Fruit fly (Drosophila melanogaster) whole organism, pupa: Measurements from ENCODE around the gene Pino.
A peak's percentile ranks its signal among the peaks of the same experiment; 100 is the strongest.

ENCODE experiments used
- CG10348 ChIP-seq: fragments of 200-800 bp; sonication (Bioruptor generic); IDR thresholded peaks from 2 replicates; pipeline ENCODE4 v1.3.6; 2022; ENCODE audit warnings: missing biosample characterization, missing genetic modification characterization
- CG12605 ChIP-seq: fragments of 200-800 bp; sonication (Bioruptor generic); IDR thresholded peaks from 2 replicates; pipeline ENCODE4 v1.3.6; 2022; ENCODE audit warnings: missing biosample characterization, missing genetic modification characterization
- CG13204 ChIP-seq: fragments of 200-800 bp; sonication (Bioruptor generic); optimal IDR thresholded peaks from 2 replicates; lab custom pipeline; 2018; ENCODE audit warnings: missing biosample characterization, mild to moderate bottlenecking, missing genetic modification characterization, moderate library complexity
- CG14655 ChIP-seq: fragments of 200-800 bp; sonication (Bioruptor generic); optimal IDR thresholded peaks from 3 replicates; lab custom pipeline; 2017; ENCODE audit warnings: mild to moderate bottlenecking, missing biosample characterization, missing genetic modification reagents, missing genetic modification characterization
- CG15710 ChIP-seq: fragments of 200-800 bp; sonication (Bioruptor generic); optimal IDR thresholded peaks from 2 replicates; lab custom pipeline; 2018; ENCODE audit warnings: missing biosample characterization, mild to moderate bottlenecking, missing genetic modification characterization, moderate library complexity
- CG17806 ChIP-seq: fragments of 200-800 bp; sonication (Bioruptor generic); optimal IDR thresholded peaks from 2 replicates; lab custom pipeline; 2018; ENCODE audit warnings: missing biosample characterization, mild to moderate bottlenecking, missing genetic modification characterization, moderate library complexity
- CG32121 ChIP-seq: fragments of 200-800 bp; sonication (Bioruptor generic); IDR thresholded peaks from 2 replicates; pipeline ENCODE4 v1.3.6; 2022; ENCODE audit warnings: missing biosample characterization, missing genetic modification characterization
- CG34367 ChIP-seq: fragments of 200-800 bp; sonication (Bioruptor generic); optimal IDR thresholded peaks from 2 replicates; lab custom pipeline; 2018; ENCODE audit warnings: missing biosample characterization, mild to moderate bottlenecking, missing genetic modification characterization
- CG4496 ChIP-seq: fragments of 200-800 bp; sonication (Bioruptor generic); IDR thresholded peaks from 3 replicates; pipeline ENCODE4 v1.3.6; 2022; ENCODE audit warnings: missing biosample characterization, missing genetic modification characterization
- CG8159 ChIP-seq: fragments of 200-800 bp; sonication (Bioruptor generic); optimal IDR thresholded peaks from 3 replicates; lab custom pipeline; 2018; ENCODE audit warnings: missing biosample characterization, mild to moderate bottlenecking, missing genetic modification characterization, moderate library complexity
- CG8301 ChIP-seq: fragments of 200-800 bp; sonication (Bioruptor generic); optimal IDR thresholded peaks from 2 replicates; lab custom pipeline; 2018; ENCODE audit warnings: missing biosample characterization, mild to moderate bottlenecking, missing genetic modification characterization
- CG9948 ChIP-seq: fragments of 200-800 bp; sonication (Bioruptor generic); optimal IDR thresholded peaks from 2 replicates; lab custom pipeline; 2018; ENCODE audit warnings: missing biosample characterization, mild to moderate bottlenecking, missing genetic modification characterization, moderate library complexity
- D1 ChIP-seq: fragments of 200-800 bp; sonication (Bioruptor generic); optimal IDR thresholded peaks from 2 replicates; lab custom pipeline; 2018; ENCODE audit warnings: missing biosample characterization, mild to moderate bottlenecking, missing genetic modification characterization, moderate library complexity
- EcR ChIP-seq: fragments of 200-800 bp; sonication (Bioruptor generic); optimal IDR thresholded peaks from 3 replicates; lab custom pipeline; 2019; ENCODE audit warnings: missing biosample characterization, missing genetic modification characterization, mild to moderate bottlenecking, moderate library complexity, missing genetic modification reagents
- Ets98B ChIP-seq: fragments of 200-800 bp; sonication (Bioruptor generic); IDR thresholded peaks from 2 replicates; pipeline ENCODE4 v1.3.6; 2022; ENCODE audit warnings: missing biosample characterization, missing genetic modification characterization
- Pif1A ChIP-seq: fragments of 200-800 bp; sonication (Bioruptor generic); optimal IDR thresholded peaks from 3 replicates; lab custom pipeline; 2016; ENCODE audit warnings: missing biosample characterization, missing genetic modification characterization
- Pif1B ChIP-seq: fragments of 200-800 bp; sonication (Bioruptor generic); optimal IDR thresholded peaks from 3 replicates; lab custom pipeline; 2016; ENCODE audit warnings: missing biosample characterization, missing genetic modification characterization
- Snoo ChIP-seq: fragments of 200-800 bp; sonication (Bioruptor generic); optimal IDR thresholded peaks from 3 replicates; lab custom pipeline; 2017; ENCODE audit warnings: missing biosample characterization, mild to moderate bottlenecking, missing genetic modification characterization, inconsistent platforms
- fd96Ca ChIP-seq: fragments of 200-800 bp; sonication (Bioruptor generic); IDR thresholded peaks from 3 replicates; pipeline ENCODE4 v1.3.6; 2022; ENCODE audit warnings: missing biosample characterization, missing genetic modification characterization
- gl ChIP-seq: fragments of 200-800 bp; sonication (Bioruptor generic); optimal IDR thresholded peaks from 2 replicates; lab custom pipeline; 2018; ENCODE audit warnings: missing biosample characterization, mild to moderate bottlenecking, missing genetic modification characterization
- rn ChIP-seq: fragments of 200-800 bp; sonication (Bioruptor generic); IDR thresholded peaks from 2 replicates; pipeline ENCODE4 v1.3.6; 2022; ENCODE audit warnings: missing biosample characterization, missing genetic modification characterization

Gene Pino

DNA sequence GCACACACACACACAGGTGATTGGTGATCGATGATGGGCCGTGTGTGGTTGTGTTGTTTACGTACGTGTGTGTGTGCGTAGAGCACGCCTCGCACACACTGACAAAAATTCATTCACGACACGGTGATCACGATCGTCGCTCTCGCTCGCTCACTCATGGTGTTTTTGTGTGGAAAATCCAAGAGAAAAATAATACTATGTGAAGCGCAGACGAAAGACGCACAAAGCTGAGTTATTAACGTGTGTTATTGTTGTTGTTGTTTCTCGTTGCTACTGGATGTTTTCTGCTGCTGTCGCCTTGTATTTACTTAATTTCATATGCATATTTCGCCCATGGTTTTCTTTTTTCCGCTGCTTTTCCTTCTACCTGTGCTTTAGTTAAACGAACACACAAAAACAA is 51.7 kb downstream of the Pino start:
- no peak for TF ChIP-seq rn (GFP tag; lab: Robert Waterston, UW)
- TF ChIP-seq CG15710 (tag; lab: Kevin White, UChicago), result no peak
- no peak for TF ChIP-seq gl
- TF ChIP-seq CG4496, result 0 out of 3 replicates have a peak, but pooled peaks have one; percentile 26
- TF ChIP-seq, all 21 proteins: peak for 1

DNA sequence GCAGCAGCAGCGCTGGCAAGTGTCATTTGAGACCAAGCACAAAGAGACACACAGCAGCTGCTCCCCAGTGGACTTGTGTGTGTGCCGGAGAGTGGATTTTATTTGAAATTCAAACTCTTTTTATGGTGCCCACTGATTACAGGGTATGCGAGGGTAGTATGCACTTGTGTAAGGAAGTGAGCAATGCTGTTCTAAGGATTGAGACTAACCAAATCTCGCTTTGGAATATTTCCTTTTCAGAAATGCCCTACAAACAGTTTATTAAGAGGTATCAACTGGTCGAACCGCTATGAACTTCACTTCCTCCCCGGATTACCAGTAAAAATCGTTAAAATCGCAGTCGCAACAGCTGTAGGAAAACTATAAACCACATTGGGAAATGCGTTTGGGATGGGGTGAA is 53.0 kb downstream of the Pino start:
- TF ChIP-seq CG8301 (peak; percentile 78), rn (GFP tag; lab: Robert Waterston, UW) (peak; percentile 67; the same call in 1 of the 2 replicates), CG9948 (tag; lab: Kevin White, UChicago) (peak; percentile 55), CG17806 (peak; percentile 37), Ets98B (GFP tag; lab: Robert Waterston, UW) (peak; percentile 90), CG14655 (no peak), CG10348 (GFP tag; lab: Robert Waterston, UW) (peak; percentile 78), CG34367 (tag; lab: Kevin White, UChicago) (peak; percentile 26), CG32121 (GFP tag; lab: Robert Waterston, UW) (peak; percentile 85), CG12605 (GFP tag; lab: Robert Waterston, UW) (peak; percentile 62; the same call in 1 of the 2 replicates), CG8159 (tag; lab: Kevin White, UChicago) (peak; percentile 22), fd96Ca (GFP tag; lab: Robert Waterston, UW) (peak; percentile 91), Snoo (peak; percentile 22), gl (no peak), CG15710 (tag; lab: Kevin White, UChicago) (peak; percentile 55), Pif1A (GFP tag; lab: Kevin White, UChicago) (no peak), CG4496 (peak; percentile 92), EcR (GFP tag; lab: Kevin White, UChicago) (no peak)

DNA sequence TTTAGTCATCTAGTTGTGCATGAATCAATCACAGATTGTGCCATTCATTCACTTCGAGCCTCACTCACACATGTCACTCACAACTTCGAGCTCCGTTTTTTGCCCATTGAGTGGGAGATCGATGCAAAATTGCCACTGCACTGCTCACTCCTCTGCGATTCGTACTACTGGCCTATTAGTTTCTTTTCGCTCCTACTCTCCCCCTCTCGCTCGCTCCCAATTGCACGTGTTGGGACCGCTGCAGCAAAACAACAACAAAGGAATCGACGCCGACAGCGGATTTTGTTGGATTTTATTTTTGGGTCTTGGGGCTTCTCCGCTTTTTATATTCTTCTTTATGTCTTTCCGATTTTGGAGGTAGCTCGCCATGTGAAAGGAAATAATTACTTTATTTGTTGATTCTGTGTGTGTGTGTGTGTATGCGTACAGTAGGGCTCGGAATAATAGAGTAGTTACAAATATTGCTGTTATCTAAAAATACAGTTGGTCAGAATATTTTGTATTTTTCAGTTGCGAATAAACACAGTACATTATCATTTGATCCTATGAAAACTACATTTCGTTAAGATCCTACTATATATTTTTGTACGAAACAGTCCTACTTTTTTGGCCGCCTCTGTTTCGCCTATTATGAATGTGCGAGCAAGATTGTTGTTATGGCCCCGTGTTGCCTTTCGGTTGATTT is 54.4 kb downstream of the Pino start:
- peak; percentile 64; the same call in 1 of the 2 replicates for TF ChIP-seq CG32121 (GFP tag; lab: Robert Waterston, UW)
- TF ChIP-seq CG14655, result peak; percentile 22
- peak; percentile 0 for TF ChIP-seq CG13204 (GFP tag; lab: Kevin White, UChicago)
- no peak for TF ChIP-seq fd96Ca (GFP tag; lab: Robert Waterston, UW)
- peak; percentile 54 for TF ChIP-seq CG8301
- no peak for TF ChIP-seq rn (GFP tag; lab: Robert Waterston, UW)
- no peak for TF ChIP-seq Pif1A (GFP tag; lab: Kevin White, UChicago)
- TF ChIP-seq CG15710 (tag; lab: Kevin White, UChicago), result no peak
- no peak for TF ChIP-seq CG34367 (tag; lab: Kevin White, UChicago)
- no peak for TF ChIP-seq gl
- TF ChIP-seq CG8159 (tag; lab: Kevin White, UChicago), result peak; percentile 10
- no peak for TF ChIP-seq Snoo
- TF ChIP-seq EcR (GFP tag; lab: Kevin White, UChicago), result no peak
- TF ChIP-seq D1 (tag; lab: Kevin White, UChicago), result no peak
- peak; percentile 52; the same call in 1 of the 2 replicates for TF ChIP-seq CG12605 (GFP tag; lab: Robert Waterston, UW)
- TF ChIP-seq CG10348 (GFP tag; lab: Robert Waterston, UW), result no peak
- peak; percentile 68; the same call in 2 of the 3 replicates for TF ChIP-seq CG4496
- peak; percentile 12 for TF ChIP-seq CG9948 (tag; lab: Kevin White, UChicago)
- TF ChIP-seq Ets98B (GFP tag; lab: Robert Waterston, UW), result peak; percentile 47

DNA sequence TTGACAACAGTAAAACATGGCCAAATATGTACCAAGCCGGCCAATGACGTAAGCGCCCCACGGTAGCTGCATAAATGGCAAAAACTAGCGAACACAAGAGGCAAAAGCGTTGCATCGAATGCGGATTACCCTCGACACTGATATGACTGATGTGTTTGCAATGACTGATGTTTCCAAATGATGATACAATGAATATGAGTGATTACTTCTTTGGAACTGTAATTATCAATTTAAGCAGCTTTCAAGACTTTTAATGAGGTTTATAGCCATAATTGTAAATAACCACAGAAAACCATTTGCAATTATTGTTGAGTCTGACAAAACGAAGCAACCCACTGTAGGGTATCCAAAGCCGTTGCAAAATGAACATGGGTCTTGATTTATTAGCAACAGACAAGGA is 55.2 kb downstream of the Pino start:
- peak; percentile 53 for TF ChIP-seq Pif1A (GFP tag; lab: Kevin White, UChicago)
- TF ChIP-seq CG8301, result peak; percentile 33
- no peak for TF ChIP-seq gl
- TF ChIP-seq CG9948 (tag; lab: Kevin White, UChicago), result no peak
- TF ChIP-seq CG13204 (GFP tag; lab: Kevin White, UChicago), result no peak
- TF ChIP-seq D1 (tag; lab: Kevin White, UChicago), result no peak
- peak; percentile 29; the same call in 1 of the 2 replicates for TF ChIP-seq Ets98B (GFP tag; lab: Robert Waterston, UW)
- TF ChIP-seq CG8159 (tag; lab: Kevin White, UChicago), result no peak
- TF ChIP-seq CG4496, result 0 out of 3 replicates have a peak, but pooled peaks have one; percentile 39
- no peak for TF ChIP-seq CG10348 (GFP tag; lab: Robert Waterston, UW)
- TF ChIP-seq EcR (GFP tag; lab: Kevin White, UChicago), result no peak
- no peak for TF ChIP-seq CG12605 (GFP tag; lab: Robert Waterston, UW)
- no peak for TF ChIP-seq CG34367 (tag; lab: Kevin White, UChicago)
- TF ChIP-seq CG15710 (tag; lab: Kevin White, UChicago), result no peak
- TF ChIP-seq Snoo, result no peak
- no peak for TF ChIP-seq Pif1B
- peak; percentile 58 for TF ChIP-seq CG32121 (GFP tag; lab: Robert Waterston, UW)
- TF ChIP-seq CG17806, result no peak
- no peak for TF ChIP-seq rn (GFP tag; lab: Robert Waterston, UW)
- peak; percentile 40 for TF ChIP-seq CG14655
- TF ChIP-seq fd96Ca (GFP tag; lab: Robert Waterston, UW), result peak; percentile 48; the same call in 2 of the 3 replicates

DNA sequence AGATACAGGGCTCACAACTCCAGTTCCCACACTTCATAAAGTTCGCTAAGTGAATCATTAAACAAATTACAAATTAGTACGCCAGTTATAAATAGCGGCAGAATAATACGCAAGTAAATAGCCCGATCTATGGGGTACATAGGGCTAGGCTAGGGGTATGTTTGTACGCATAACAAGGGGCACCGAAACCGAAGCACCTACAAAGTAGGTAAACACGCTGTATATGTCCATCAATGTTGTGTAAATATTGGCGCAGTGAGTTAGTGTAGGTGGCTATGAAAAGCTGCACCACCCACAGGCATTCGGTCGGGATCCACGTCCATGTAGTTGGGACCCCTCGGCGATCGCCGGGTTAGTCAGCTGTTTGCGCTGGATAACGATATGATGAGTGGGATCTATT is 56.6 kb downstream of the Pino start:
- peak; percentile 45 for TF ChIP-seq CG17806
- TF ChIP-seq gl, result peak; percentile 81
- TF ChIP-seq fd96Ca (GFP tag; lab: Robert Waterston, UW), result peak; percentile 87
- TF ChIP-seq CG14655, result peak; percentile 72
- TF ChIP-seq EcR (GFP tag; lab: Kevin White, UChicago), result no peak
- peak; percentile 69 for TF ChIP-seq CG34367 (tag; lab: Kevin White, UChicago)
- peak; percentile 84 for TF ChIP-seq CG4496
- peak; percentile 83 for TF ChIP-seq Pif1A (GFP tag; lab: Kevin White, UChicago)
- peak; percentile 34 for TF ChIP-seq CG13204 (GFP tag; lab: Kevin White, UChicago)
- peak; percentile 18 for TF ChIP-seq CG9948 (tag; lab: Kevin White, UChicago)
- TF ChIP-seq CG12605 (GFP tag; lab: Robert Waterston, UW), result peak; percentile 44; the same call in 1 of the 2 replicates
- TF ChIP-seq Pif1B, result peak; percentile 70
- TF ChIP-seq CG32121 (GFP tag; lab: Robert Waterston, UW), result peak; percentile 75
- peak; percentile 38 for TF ChIP-seq CG8301
- TF ChIP-seq CG10348 (GFP tag; lab: Robert Waterston, UW), result no peak
- TF ChIP-seq D1 (tag; lab: Kevin White, UChicago), result no peak
- peak; percentile 71 for TF ChIP-seq rn (GFP tag; lab: Robert Waterston, UW)
- TF ChIP-seq CG15710 (tag; lab: Kevin White, UChicago), result peak; percentile 53
- peak; percentile 80 for TF ChIP-seq Ets98B (GFP tag; lab: Robert Waterston, UW)
- no peak for TF ChIP-seq Snoo
- TF ChIP-seq CG8159 (tag; lab: Kevin White, UChicago), result peak; percentile 63
